Worm (Caenorhabditis elegans) whole organism, L4 larva: ENCODE results near the gene F38A5.22.

Experiments
- F37D6.2 ChIP-seq: sonication (generic microtip); optimal IDR thresholded peaks from 2 replicates; lab custom pipeline; 2016; ENCODE audit warnings: mild to moderate bottlenecking, missing genetic modification characterization, missing compliant biosample characterization
- jun-1 ChIP-seq: fragments of 150-350 bp; optimal IDR thresholded peaks from 2 replicates; lab custom pipeline; 2014; ENCODE audit warnings: missing biosample characterization, missing genetic modification reagents, missing genetic modification characterization
- unc-62 ChIP-seq, 3 experiments: fragments of 150-350 bp in 1 of 3; sonication (generic microtip); optimal IDR thresholded peaks in 2 of 3; peaks in 1 of 3; 1 replicate in 1 of 3; 2 replicates in 2 of 3; lab custom pipeline; 2014 to 2017; ENCODE audit warnings: missing biosample characterization in 3 of 3, missing genetic modification characterization in 3 of 3, missing genetic modification reagents in 3 of 3, missing genotype in 1 of 3

- TF ChIP-seq unc-62 (GFP tag; optimal IDR thresholded peaks at IDR 0.05 in 1 of 2; lab: Kevin White, UChicago) (no peak), unc-62 (tag; optimal IDR thresholded peaks at IDR 0.05; lab: Kevin White, UChicago) (no peak), jun-1 (tag; lab: Kevin White, UChicago) (no peak), F37D6.2 (tag; lab: Kevin White, UChicago) (no peak)
These were observed 17.6 kb upstream of the F38A5.22 start, which contains the start of gene drh-1 for ce11 chrIV:6613296-6613695.
